Fruit fly (Drosophila melanogaster): Measurements from ENCODE around the gene Cf2.
A peak's percentile ranks its signal among the peaks of the same experiment; 100 is the strongest.

Cf2 gene

dm6 chr2L:4928340-4928739 lies 45.4 kb upstream of the Cf2 start (continued):
- TF ChIP-seq CG6791 (GFP tag; IDR thresholded peaks at IDR 0.05; ENCODE audit: partially characterized antibody) (no peak), Atf6 (GFP tag; IDR thresholded peaks at IDR 0.05) (peak; percentile 54), CG13287 (GFP tag; IDR thresholded peaks at IDR 0.05; ENCODE audit: partially characterized antibody) (no peak), Sox100B (GFP tag; optimal IDR thresholded peaks at IDR 0.05) (no peak), hb (GFP tag; IDR thresholded peaks at IDR 0.05; ENCODE audit: partially characterized antibody) (no peak), CG34376 (GFP tag; optimal IDR thresholded peaks at IDR 0.05) (peak; percentile 16), Dbx (GFP tag; IDR thresholded peaks at IDR 0.05) (peak; percentile 57; the same call in 1 of the 3 replicates), trem (tag; optimal IDR thresholded peaks at IDR 0.05) (no peak), ash1 (GFP tag; optimal IDR thresholded peaks at IDR 0.05) (no peak), sim (GFP tag; IDR thresholded peaks at IDR 0.05) (0 out of 2 replicates have a peak, but pooled peaks have one; percentile 25), lab (GFP tag; optimal IDR thresholded peaks at IDR 0.05) (peak; percentile 68)

DNA sequence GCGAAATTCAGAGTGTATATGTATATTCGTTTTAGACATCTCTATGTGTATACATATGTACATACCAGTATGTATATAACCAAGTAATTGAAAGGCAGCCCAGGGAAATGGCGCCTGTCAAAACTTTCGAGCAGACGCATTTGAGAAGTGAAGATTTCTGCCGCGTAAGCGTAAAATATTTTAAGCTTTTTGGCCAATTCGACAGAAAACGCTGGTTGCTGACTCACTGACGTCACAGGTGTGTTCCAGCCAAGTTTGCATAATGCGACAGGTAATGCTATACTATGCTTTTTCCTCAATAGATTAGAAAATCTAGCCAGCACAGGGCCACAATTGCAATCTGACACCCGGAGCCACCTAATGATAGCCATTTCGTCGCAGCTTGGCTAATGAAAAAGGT lies 33.8 kb upstream of the Cf2 start:
- no peak for TF ChIP-seq NC2α (GFP tag; optimal IDR thresholded peaks at IDR 0.05)
- no peak for TF ChIP-seq Nf-YC (tag; optimal IDR thresholded peaks at IDR 0.05)
- TF ChIP-seq tup (GFP tag; optimal IDR thresholded peaks at IDR 0.05), result no peak
- no peak for TF ChIP-seq CG4730 (GFP tag; IDR thresholded peaks at IDR 0.05)
- no peak for TF ChIP-seq CG17802 (tag; optimal IDR thresholded peaks at IDR 0.05)
- no peak for TF ChIP-seq HLHmδ (GFP tag; optimal IDR thresholded peaks at IDR 0.05)
- no peak for TF ChIP-seq Oaz (GFP tag; IDR thresholded peaks at IDR 0.05)
- no peak for TF ChIP-seq Sry-δ (GFP tag; optimal IDR thresholded peaks at IDR 0.05)
- TF ChIP-seq Ets65A (GFP tag), result no peak
- no peak for TF ChIP-seq grn (GFP tag; optimal IDR thresholded peaks at IDR 0.05)
- TF ChIP-seq ind (GFP tag; optimal IDR thresholded peaks at IDR 0.05), result no peak
- no peak for TF ChIP-seq CG17568 (GFP tag; optimal IDR thresholded peaks at IDR 0.05)
- TF ChIP-seq Side (GFP tag; optimal IDR thresholded peaks at IDR 0.05), result no peak
- no peak for TF ChIP-seq CG11695 (GFP tag; IDR thresholded peaks at IDR 0.05)
- no peak for TF ChIP-seq pho (GFP tag; optimal IDR thresholded peaks at IDR 0.05)
- no peak for TF ChIP-seq Stat92E (GFP tag; optimal IDR thresholded peaks at IDR 0.05)
- no peak for TF ChIP-seq Antp (GFP tag; optimal IDR thresholded peaks at IDR 0.05)

dm6 chr2L:4915715-4916153 lies 32.8 kb upstream of the Cf2 start:
- TF ChIP-seq Meics (GFP tag; optimal IDR thresholded peaks at IDR 0.05), result peak; percentile 5
- peak; percentile 8 for TF ChIP-seq CG33213 (GFP tag; optimal IDR thresholded peaks at IDR 0.05)
- TF ChIP-seq Doc2 (GFP tag; IDR thresholded peaks at IDR 0.05), result no peak
- no peak for TF ChIP-seq CG12219 (GFP tag; optimal IDR thresholded peaks at IDR 0.05)
- no peak for TF ChIP-seq CG3163 (GFP tag; optimal IDR thresholded peaks at IDR 0.05)
- peak; percentile 41 for TF ChIP-seq CG8924 (tag; optimal IDR thresholded peaks at IDR 0.05)
- no peak for TF ChIP-seq eyg (GFP tag; optimal IDR thresholded peaks at IDR 0.05)
- peak in 1 of 2 experiments; percentile 90 for TF ChIP-seq Hr78 (GFP tag; optimal IDR thresholded peaks at IDR 0.05)
- peak; percentile 7 for TF ChIP-seq CG15601 (tag; optimal IDR thresholded peaks at IDR 0.05)
- TF ChIP-seq Hey (tag; optimal IDR thresholded peaks at IDR 0.05), result no peak
- TF ChIP-seq CG18262 (tag; optimal IDR thresholded peaks at IDR 0.05), result peak; percentile 57
- TF ChIP-seq peb (GFP tag; IDR thresholded peaks at IDR 0.05), result no peak
- TF ChIP-seq CG2678 (tag; optimal IDR thresholded peaks at IDR 0.05), result peak; percentile 50
- no peak for TF ChIP-seq CG11085 (GFP tag; IDR thresholded peaks at IDR 0.05)
- no peak for TF ChIP-seq sd (tag; optimal IDR thresholded peaks at IDR 0.05)
- TF ChIP-seq tx (GFP tag; optimal IDR thresholded peaks at IDR 0.05), result no peak
- TF ChIP-seq CG17359 (tag; optimal IDR thresholded peaks at IDR 0.05), result no peak
- no peak for TF ChIP-seq CG6813 (GFP tag; optimal IDR thresholded peaks at IDR 0.05)
- TF ChIP-seq CG14710 (tag; optimal IDR thresholded peaks at IDR 0.05), result peak; percentile 37
- no peak for TF ChIP-seq sisA (GFP tag; IDR thresholded peaks at IDR 0.05)
- peak; percentile 39 for TF ChIP-seq Sox102F (GFP tag; optimal IDR thresholded peaks at IDR 0.05)
- TF ChIP-seq ci (GFP tag; IDR thresholded peaks at IDR 0.05), result 0 out of 3 replicates have a peak, but pooled peaks have one; percentile 40
